Worm (Caenorhabditis elegans) whole organism, dauer: ENCODE data around the gene F39G3.2.

Experiments
- unc-62 ChIP-seq: sonication (generic microtip); optimal IDR thresholded peaks from 2 replicates; lab custom pipeline; 2017; ENCODE audit warnings: missing biosample characterization, missing genetic modification reagents, missing genetic modification characterization

Gene F39G3.2

ce11 chrV:4737727-4738126, at the start of gene F39G3.2:
Gene F39G3.2 (plus strand): TSS chrV:4737831.
- TF ChIP-seq unc-62 (GFP tag; lab: Kevin White, UChicago) = no peak

ce11 chrV:4687944-4688505, 49.6 kb upstream of the F39G3.2 start, which contains the start of gene K03B4.2:
Gene K03B4.2 (plus strand): TSS chrV:4687994.
- no peak for TF ChIP-seq unc-62 (GFP tag; lab: Kevin White, UChicago)

- no peak for TF ChIP-seq unc-62 (GFP tag; lab: Kevin White, UChicago)
Observed at ce11 chrV:4689234-4689633, 48.4 kb upstream of the F39G3.2 start, which contains the start of gene K03B4.1. Gene K03B4.1 (plus strand): TSS chrV:4689330.

ce11 chrV:4691657-4692056, 46.0 kb upstream of the F39G3.2 start:
- no peak for TF ChIP-seq unc-62 (GFP tag; lab: Kevin White, UChicago)

- TF ChIP-seq unc-62 (GFP tag; lab: Kevin White, UChicago) = no peak
Observed at ce11 chrV:4692382-4693281, 45.0 kb upstream of the F39G3.2 start, which contains the start of gene cpg-8. Gene cpg-8 (minus strand): TSS chrV:4692432.

ce11 chrV:4693282-4693588, 44.4 kb upstream of the F39G3.2 start:
- TF ChIP-seq unc-62 (GFP tag; lab: Kevin White, UChicago) = no peak

- no peak for TF ChIP-seq unc-62 (GFP tag; lab: Kevin White, UChicago)
Observed at ce11 chrV:4694466-4695092, 43.1 kb upstream of the F39G3.2 start.

- TF ChIP-seq unc-62 (GFP tag; lab: Kevin White, UChicago) = no peak
Observed at ce11 chrV:4698675-4699074, 39.0 kb upstream of the F39G3.2 start.

ce11 chrV:4700189-4700588, 37.4 kb upstream of the F39G3.2 start, which contains the start of gene ZC266.1:
Gene ZC266.1 (minus strand): TSS chrV:4700289.
- no peak for TF ChIP-seq unc-62 (GFP tag; lab: Kevin White, UChicago)

ce11 chrV:4707646-4708045, 30.0 kb upstream of the F39G3.2 start:
- TF ChIP-seq unc-62 (GFP tag; lab: Kevin White, UChicago) = no peak

ce11 chrV:4710464-4710863, 27.2 kb upstream of the F39G3.2 start, which contains the start of gene oac-24:
Gene oac-24 (plus strand): TSS chrV:4710764.
- no peak for TF ChIP-seq unc-62 (GFP tag; lab: Kevin White, UChicago)

- no peak for TF ChIP-seq unc-62 (GFP tag; lab: Kevin White, UChicago)
Observed at ce11 chrV:4719965-4720364, 17.7 kb upstream of the F39G3.2 start, which contains the start of gene prx-6. Gene prx-6 (minus strand): TSS chrV:4720093.

ce11 chrV:4720884-4721464, 16.7 kb upstream of the F39G3.2 start:
- no peak for TF ChIP-seq unc-62 (GFP tag; lab: Kevin White, UChicago)

- no peak for TF ChIP-seq unc-62 (GFP tag; lab: Kevin White, UChicago)
Observed at ce11 chrV:4722314-4722713, 15.3 kb upstream of the F39G3.2 start, which contains the start of gene F39G3.5. Gene F39G3.5 (plus strand): TSS chrV:4722614.

ce11 chrV:4724453-4724852, 13.2 kb upstream of the F39G3.2 start, which contains the start of gene F39G3.4:
Gene F39G3.4 (plus strand): TSS chrV:4724753.
- no peak for TF ChIP-seq unc-62 (GFP tag; lab: Kevin White, UChicago)
